Worm (Caenorhabditis elegans) whole organism, dauer: ENCODE data around the gene F47D2.11.
"Not testable (repeated sequence)": the region's sequence is repeated elsewhere in the genome, so short reads cannot be mapped to it uniquely, and the experiment has no call there.

Source experiments
- unc-62 ChIP-seq: sonication (generic microtip); optimal IDR thresholded peaks from 2 replicates; lab custom pipeline; 2017; ENCODE audit warnings: missing biosample characterization, missing genetic modification reagents, missing genetic modification characterization

The F47D2.11 gene

ce11 chrV:4295920-4296319, at the start of gene F47D2.11:
Gene F47D2.11 (minus strand): TSS chrV:4296020.
- no peak for TF ChIP-seq unc-62 (GFP tag; lab: Kevin White, UChicago)

ce11 chrV:4341736-4342135, 45.9 kb upstream of the F47D2.11 start:
- no peak for TF ChIP-seq unc-62 (GFP tag; lab: Kevin White, UChicago)

- TF ChIP-seq unc-62 (GFP tag; lab: Kevin White, UChicago), result no peak
Observed at ce11 chrV:4341208-4341607, 45.4 kb upstream of the F47D2.11 start, which contains the start of gene glrx-3. Gene glrx-3 (minus strand): TSS chrV:4341308.

DNA sequence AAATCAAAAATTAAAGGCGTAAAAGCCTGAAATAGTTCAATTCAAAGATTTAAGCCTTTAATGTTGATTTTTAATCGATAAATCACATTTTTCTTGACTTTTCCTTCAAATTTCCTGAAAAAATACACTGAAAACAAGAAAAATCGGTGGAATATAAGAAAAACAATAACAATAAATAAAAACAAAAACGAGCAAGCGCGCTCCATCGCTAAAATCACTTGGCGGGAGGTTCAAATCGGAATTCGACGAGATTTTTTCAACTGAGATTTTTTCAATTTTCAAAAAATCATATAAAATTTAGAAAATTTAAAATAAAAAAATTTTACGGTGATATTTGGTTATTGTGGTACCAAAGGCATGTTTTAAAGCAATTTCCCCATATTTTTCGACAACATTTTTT, 43.7 kb upstream of the F47D2.11 start:
- TF ChIP-seq unc-62 (GFP tag; lab: Kevin White, UChicago), result no peak

DNA sequence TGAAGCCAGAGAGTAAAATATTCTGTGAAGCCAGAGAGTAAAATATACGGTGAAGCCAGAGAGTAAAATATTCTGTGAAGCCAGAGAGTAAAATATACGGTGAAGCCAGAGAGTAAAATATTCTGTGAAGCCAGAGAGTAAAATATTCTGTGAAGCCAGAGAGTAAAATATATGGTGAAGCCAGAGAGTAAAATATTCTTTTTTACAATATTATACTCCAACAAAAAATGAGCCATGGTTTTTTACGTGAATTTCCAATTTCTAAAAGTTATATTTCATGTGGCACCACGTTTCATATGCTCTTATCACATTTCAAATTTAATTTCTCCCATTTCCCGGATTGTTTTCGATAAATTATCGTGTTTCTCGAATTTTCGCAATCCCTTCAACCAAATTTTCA, 40.6 kb upstream of the F47D2.11 start, which contains the start of gene irld-1:
Gene irld-1, plus strand, starts transcription at position 301 of the 400 bp plus-strand sequence.
- not testable (repeated sequence) for TF ChIP-seq unc-62 (GFP tag; lab: Kevin White, UChicago)

- no peak for TF ChIP-seq unc-62 (GFP tag; lab: Kevin White, UChicago)
Observed at ce11 chrV:4332450-4332849, 36.6 kb upstream of the F47D2.11 start, which contains the start of gene oac-12. Gene oac-12 (minus strand): TSS chrV:4332550.

DNA sequence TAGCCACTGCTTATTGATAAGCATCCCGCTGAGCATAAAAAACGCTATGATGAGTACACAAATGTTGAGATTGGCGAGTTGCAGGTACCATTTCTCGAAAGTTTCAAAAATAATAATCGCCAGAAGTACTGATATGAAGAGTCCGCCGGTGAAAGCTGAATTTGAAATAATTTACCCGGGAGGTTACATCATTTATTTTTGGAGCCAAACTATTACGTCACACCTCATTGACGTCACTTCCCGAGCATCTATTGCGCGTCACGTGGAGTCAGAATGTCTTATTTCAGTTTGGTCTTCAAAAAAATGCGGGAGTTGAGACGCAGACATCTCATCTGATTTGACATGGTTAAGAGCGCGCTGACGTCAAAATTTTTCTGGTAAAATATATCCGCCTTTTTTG, 35.0 kb upstream of the F47D2.11 start:
- no peak for TF ChIP-seq unc-62 (GFP tag; lab: Kevin White, UChicago)

DNA sequence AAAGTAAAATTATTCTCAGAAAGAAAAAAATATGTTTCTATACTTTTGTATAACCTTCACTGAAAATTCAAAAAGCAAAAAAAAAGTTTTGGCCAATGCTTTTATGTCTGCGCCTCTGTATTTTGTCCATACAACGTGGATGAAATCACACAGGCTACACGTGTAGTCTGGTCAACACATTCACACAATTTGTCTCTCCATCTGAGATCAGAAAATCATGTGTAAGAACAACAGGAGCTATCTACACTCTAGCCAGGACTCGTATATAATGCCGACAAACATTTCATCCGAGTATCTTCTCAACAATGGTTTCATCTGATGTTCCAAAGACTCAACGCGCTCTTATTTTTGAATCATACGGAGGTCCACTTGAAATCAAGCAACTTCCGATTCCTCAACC, 31.0 kb upstream of the F47D2.11 start, which contains the start of gene D2063.1:
Gene D2063.1, plus strand, starts transcription at position 281 of the 400 bp plus-strand sequence.
- TF ChIP-seq unc-62 (GFP tag; lab: Kevin White, UChicago), result no peak

- no peak for TF ChIP-seq unc-62 (GFP tag; lab: Kevin White, UChicago)
Observed at ce11 chrV:4325415-4325814, 29.6 kb upstream of the F47D2.11 start, which contains the start of gene nhr-125. Gene nhr-125 (minus strand): TSS chrV:4325515.

DNA sequence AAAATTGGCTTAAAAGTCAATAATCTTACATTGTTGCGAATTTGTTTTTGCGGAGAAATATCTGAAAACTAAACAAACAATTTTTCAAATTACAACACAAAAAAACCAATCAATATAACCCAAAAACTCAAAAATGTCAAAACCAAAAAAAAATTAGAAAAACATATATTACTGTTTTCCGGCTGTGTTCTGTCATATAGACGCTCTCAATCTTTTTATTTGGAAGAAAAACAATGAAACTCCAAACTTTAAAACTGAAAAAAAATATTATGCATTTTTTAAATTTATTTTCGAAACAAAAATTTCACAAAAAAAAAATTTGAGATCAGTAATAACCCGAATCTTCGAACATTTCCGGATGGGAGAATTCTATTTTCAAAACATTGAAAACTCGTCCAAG, 26.9 kb upstream of the F47D2.11 start, which contains the start of gene R02D1.2:
Gene R02D1.2, minus strand, starts transcription at position 101 of the 400 bp plus-strand sequence.
- no peak for TF ChIP-seq unc-62 (GFP tag; lab: Kevin White, UChicago)

- TF ChIP-seq unc-62 (GFP tag; lab: Kevin White, UChicago), result no peak
Observed at ce11 chrV:4319867-4320266, 24.0 kb upstream of the F47D2.11 start, which contains the start of gene ZC132.9. Gene ZC132.9 (minus strand): TSS chrV:4319967.

DNA sequence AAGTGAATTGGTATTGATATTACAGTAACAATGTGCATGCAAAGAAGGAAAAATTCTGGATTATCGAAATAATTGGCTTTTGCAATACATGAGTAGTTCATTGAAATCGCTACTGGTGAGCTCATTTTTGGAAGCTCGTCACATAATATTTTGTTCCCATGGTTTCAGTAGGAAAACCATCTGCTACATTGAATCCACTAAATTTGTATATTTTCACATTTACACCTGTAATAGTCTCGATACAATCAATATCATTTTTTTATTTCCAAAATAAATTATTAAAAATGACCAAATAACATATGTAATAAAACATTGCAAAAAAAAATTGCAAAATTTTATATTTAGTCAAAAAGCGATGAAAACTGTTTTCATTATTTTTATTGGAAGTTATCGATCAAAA, 19.2 kb upstream of the F47D2.11 start, which contains the start of gene srh-192:
Gene srh-192, minus strand, starts transcription at position 101 of the 400 bp plus-strand sequence.
- no peak for TF ChIP-seq unc-62 (GFP tag; lab: Kevin White, UChicago)

DNA sequence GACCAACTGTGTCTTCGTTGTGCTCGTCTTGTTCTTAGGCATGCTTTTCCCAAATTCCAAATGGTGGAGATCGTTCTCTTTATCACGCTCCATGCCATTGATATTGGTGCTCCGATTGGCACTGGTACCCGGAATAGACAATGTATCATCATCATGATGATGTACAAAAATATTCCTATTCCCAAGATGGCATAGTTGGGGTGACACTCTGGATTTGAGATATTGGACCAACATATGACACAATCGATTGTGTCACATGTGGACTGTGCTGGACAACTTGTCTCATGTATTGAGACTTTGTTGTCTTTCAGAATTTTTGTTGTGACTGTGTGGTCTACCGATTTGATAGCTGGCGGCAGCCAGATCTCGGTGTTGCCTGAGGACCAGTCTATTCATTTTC, 8.4 kb upstream of the F47D2.11 start:
- no peak for TF ChIP-seq unc-62 (GFP tag; lab: Kevin White, UChicago)

DNA sequence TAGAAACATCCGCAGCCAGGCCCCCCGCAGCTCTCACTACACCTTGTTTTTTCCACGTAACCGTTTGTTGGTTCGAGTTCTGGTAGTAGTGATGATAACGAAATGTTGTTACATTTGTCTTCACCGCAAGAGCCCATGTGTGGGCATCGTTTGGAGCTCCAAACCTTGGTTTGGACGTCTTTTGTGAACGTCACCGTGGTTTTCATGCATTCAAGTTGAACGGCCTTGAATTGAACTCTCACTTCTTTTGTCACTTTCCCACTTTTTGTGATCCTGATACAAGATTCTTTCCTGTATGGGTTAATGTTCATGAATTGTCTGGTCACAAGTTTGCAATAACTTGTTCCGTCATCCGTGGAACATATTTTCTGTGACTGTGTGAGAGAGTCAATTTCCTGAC, 8.0 kb upstream of the F47D2.11 start:
- TF ChIP-seq unc-62 (GFP tag; lab: Kevin White, UChicago), result no peak

ce11 chrV:4302842-4303241, 7.0 kb upstream of the F47D2.11 start:
- no peak for TF ChIP-seq unc-62 (GFP tag; lab: Kevin White, UChicago)

DNA sequence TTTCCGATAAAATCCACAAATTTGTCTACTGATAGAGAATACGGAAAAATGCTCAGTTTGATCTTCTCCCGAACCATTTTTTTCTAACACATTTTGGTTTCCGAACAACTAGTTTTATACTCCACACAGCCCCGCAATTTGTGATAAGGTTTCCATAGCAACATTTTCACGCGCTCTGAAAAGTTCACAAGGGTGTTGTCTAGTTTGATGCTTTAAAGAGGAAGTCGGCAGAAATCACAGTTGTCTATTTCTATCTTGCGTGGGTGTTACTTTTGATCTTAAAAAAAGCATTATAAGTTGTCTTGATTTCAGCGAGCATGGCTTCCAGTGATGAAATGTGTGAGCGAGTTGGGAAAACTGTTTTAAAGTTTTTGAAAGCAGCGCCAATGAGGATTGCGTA, 3.9 kb upstream of the F47D2.11 start, which contains the start of gene ZC132.3:
Gene ZC132.3, minus strand, starts transcription at position 101 of the 400 bp plus-strand sequence.
- no peak for TF ChIP-seq unc-62 (GFP tag; lab: Kevin White, UChicago)

DNA sequence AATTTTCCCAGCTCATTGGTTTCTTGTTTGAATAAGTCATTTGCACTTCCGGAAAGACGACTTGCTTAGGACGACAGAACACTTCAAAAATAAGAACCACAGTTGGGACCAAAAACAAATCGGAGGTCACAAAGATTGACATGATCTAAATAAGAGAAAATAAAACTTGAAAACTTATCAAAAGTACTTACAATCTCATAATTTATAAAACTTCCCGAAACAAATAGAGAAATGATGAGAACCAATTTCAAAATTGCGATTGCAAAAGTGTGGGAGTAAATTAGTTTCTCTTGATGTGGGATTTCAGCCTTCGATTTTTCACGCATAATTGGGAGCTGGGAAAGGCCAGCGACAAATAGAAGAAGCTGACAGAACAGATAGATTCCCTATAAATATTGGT, 2.8 kb upstream of the F47D2.11 start, which contains the start of gene ZC132.11:
Gene ZC132.11, minus strand, starts transcription at position 101 of the 400 bp plus-strand sequence.
- no peak for TF ChIP-seq unc-62 (GFP tag; lab: Kevin White, UChicago)
